Worm (Caenorhabditis elegans) whole organism, L4 larva: ENCODE measurements around the gene Y71H10B.1.

Experiments
- R02D3.7 ChIP-seq: fragments of 150-350 bp; sonication (generic microtip); optimal IDR thresholded peaks from 3 replicates; lab custom pipeline; 2014; ENCODE audit warnings: missing biosample characterization, missing genetic modification characterization
- T20F7.1 ChIP-seq: fragments of 200-800 bp; sonication (Bioruptor generic); optimal IDR thresholded peaks from 2 replicates; lab custom pipeline; 2018; ENCODE audit warnings: mild to moderate bottlenecking, missing genetic modification characterization, missing compliant biosample characterization
- T26A8.4 ChIP-seq: fragments of 200-800 bp; sonication (Bioruptor generic); IDR thresholded peaks from 2 replicates; pipeline ENCODE4 v1.3.6; 2022; ENCODE audit warnings: missing genetic modification characterization, missing compliant biosample characterization
- Y105C5A.15 ChIP-seq: fragments of 200-800 bp; sonication (Bioruptor generic); IDR thresholded peaks from 2 replicates; pipeline ENCODE4 v1.3.6; 2022; ENCODE audit warnings: missing genetic modification characterization, missing compliant biosample characterization
- Y48G9A.11 ChIP-seq: fragments of 200-800 bp; sonication (Bioruptor generic); IDR thresholded peaks from 2 replicates; pipeline ENCODE4 v1.3.6; 2022; ENCODE audit warnings: missing genetic modification reagents, missing genetic modification characterization, missing compliant biosample characterization
- Y5F2A.4 ChIP-seq: fragments of 200-800 bp; sonication (Bioruptor generic); optimal IDR thresholded peaks from 2 replicates; lab custom pipeline; 2018; ENCODE audit warnings: mild to moderate bottlenecking, missing genetic modification characterization, missing compliant biosample characterization
- Y75B8A.6 ChIP-seq: fragments of 200-800 bp; sonication (Bioruptor generic); IDR thresholded peaks from 2 replicates; pipeline ENCODE4 v1.3.6; 2022; ENCODE audit warnings: missing genetic modification reagents, missing genetic modification characterization, missing compliant biosample characterization
- ZK337.2 ChIP-seq: fragments of 200-800 bp; sonication (Bioruptor generic); IDR thresholded peaks from 2 replicates; pipeline ENCODE4 v1.3.6; 2022; ENCODE audit warnings: missing genetic modification reagents, missing genetic modification characterization, missing compliant biosample characterization
- arid-1 ChIP-seq: fragments of 200-800 bp; sonication (Bioruptor generic); conservative IDR thresholded peaks from 2 replicates; pipeline ENCODE4 v1.3.6; 2022; ENCODE audit warnings: missing genetic modification reagents, missing genetic modification characterization, missing compliant biosample characterization
- attf-4 ChIP-seq: sonication (generic microtip); optimal IDR thresholded peaks from 3 replicates; lab custom pipeline; 2017; ENCODE audit warnings: missing biosample characterization, missing genetic modification characterization
- ceh-32 ChIP-seq: sonication (generic microtip); optimal IDR thresholded peaks from 2 replicates; lab custom pipeline; 2016; ENCODE audit warnings: mild to moderate bottlenecking, missing genetic modification characterization, missing compliant biosample characterization; ENCODE audit not compliant: poor library complexity
- ceh-82 ChIP-seq: sonication (generic microtip); optimal IDR thresholded peaks from 2 replicates; lab custom pipeline; 2017; ENCODE audit warnings: missing biosample characterization, missing genetic modification characterization
- ces-1 ChIP-seq: fragments of 150-350 bp; sonication (generic microtip); optimal IDR thresholded peaks from 4 replicates; lab custom pipeline; 2014; ENCODE audit warnings: missing biosample characterization, missing genetic modification reagents, missing genetic modification characterization
- daf-19 ChIP-seq: fragments of 200-800 bp; sonication (Bioruptor generic); conservative IDR thresholded peaks from 2 replicates; pipeline ENCODE4 v1.3.6; 2022; ENCODE audit warnings: missing genetic modification characterization, missing compliant biosample characterization
- daf-8 ChIP-seq: fragments of 200-800 bp; sonication (Bioruptor generic); IDR thresholded peaks from 2 replicates; pipeline ENCODE4 v1.3.6; 2022; ENCODE audit warnings: missing genetic modification characterization, missing compliant biosample characterization
- dmd-6 ChIP-seq: fragments of 200-800 bp; sonication (Bioruptor generic); IDR thresholded peaks from 2 replicates; pipeline ENCODE4 v1.3.6; 2022; ENCODE audit warnings: missing genetic modification reagents, missing genetic modification characterization, missing compliant biosample characterization
- dmd-8 ChIP-seq: fragments of 200-800 bp; sonication (Bioruptor generic); IDR thresholded peaks from 2 replicates; pipeline ENCODE4 v1.3.6; 2022; ENCODE audit warnings: missing genetic modification characterization, missing compliant biosample characterization
- dmd-9 ChIP-seq: fragments of 200-800 bp; sonication (Bioruptor generic); IDR thresholded peaks from 2 replicates; pipeline ENCODE4 v1.3.6; 2022; ENCODE audit warnings: missing genetic modification reagents, missing genetic modification characterization, missing compliant biosample characterization
- dpl-1 ChIP-seq: fragments of 150-350 bp; optimal IDR thresholded peaks from 2 replicates; lab custom pipeline; 2014; ENCODE audit warnings: missing biosample characterization, missing genetic modification reagents, missing genetic modification characterization
- duxl-1 ChIP-seq: sonication (generic microtip); optimal IDR thresholded peaks from 2 replicates; lab custom pipeline; 2016; ENCODE audit warnings: mild to moderate bottlenecking, missing genetic modification characterization, moderate library complexity, missing compliant biosample characterization; ENCODE audit not compliant: poor library complexity
- fkh-10 ChIP-seq: fragments of 150-350 bp; optimal IDR thresholded peaks from 2 replicates; lab custom pipeline; 2014; ENCODE audit warnings: missing biosample characterization, missing genetic modification reagents, missing genetic modification characterization
- gei-8 ChIP-seq: fragments of 200-800 bp; sonication (Bioruptor generic); optimal IDR thresholded peaks from 2 replicates; lab custom pipeline; 2018; ENCODE audit warnings: mild to moderate bottlenecking, missing genetic modification characterization, missing compliant biosample characterization
- hlh-11 ChIP-seq: fragments of 200-800 bp; sonication (Bioruptor generic); optimal IDR thresholded peaks from 2 replicates; lab custom pipeline; 2018; ENCODE audit warnings: mild to moderate bottlenecking, missing genetic modification characterization, missing compliant biosample characterization
- hlh-30 ChIP-seq: sonication (generic microtip); optimal IDR thresholded peaks from 2 replicates; lab custom pipeline; 2017; ENCODE audit warnings: antibody characterized with exemption, mild to moderate bottlenecking, missing genetic modification characterization, missing compliant biosample characterization; ENCODE audit not compliant: insufficient read depth
- hmg-1.1 ChIP-seq: fragments of 200-800 bp; sonication (Bioruptor generic); IDR thresholded peaks from 2 replicates; pipeline ENCODE4 v1.3.6; 2022; ENCODE audit warnings: missing genetic modification reagents, missing genetic modification characterization, missing compliant biosample characterization
- jun-1 ChIP-seq: fragments of 150-350 bp; optimal IDR thresholded peaks from 2 replicates; lab custom pipeline; 2014; ENCODE audit warnings: missing biosample characterization, missing genetic modification reagents, missing genetic modification characterization
- lim-7 ChIP-seq: fragments of 200-800 bp; sonication (Bioruptor generic); IDR thresholded peaks from 2 replicates; pipeline ENCODE4 v1.3.6; 2022; ENCODE audit warnings: missing genetic modification characterization, missing compliant biosample characterization
- lin-1 ChIP-seq: fragments of 200-800 bp; sonication (Bioruptor generic); IDR thresholded peaks from 2 replicates; pipeline ENCODE4 v1.3.6; 2022; ENCODE audit warnings: missing genetic modification reagents, missing genetic modification characterization, missing compliant biosample characterization
- lin-13 ChIP-seq: fragments of 150-350 bp; optimal IDR thresholded peaks from 2 replicates; lab custom pipeline; 2014; ENCODE audit warnings: missing biosample characterization, missing genetic modification reagents, missing genetic modification characterization
- lin-15B ChIP-seq: fragments of 150-350 bp; sonication (generic microtip); optimal IDR thresholded peaks from 3 replicates; lab custom pipeline; 2014; ENCODE audit warnings: missing biosample characterization, missing genetic modification characterization
- lin-29 ChIP-seq: fragments of 200-800 bp; sonication (Bioruptor generic); IDR thresholded peaks from 2 replicates; pipeline ENCODE4 v1.3.6; 2022; ENCODE audit warnings: missing genetic modification reagents, missing genetic modification characterization, missing compliant biosample characterization
- lsy-2 ChIP-seq, 2 experiments: fragments of 150-350 bp in 1 of 2; sonication (generic microtip) in 1 of 2; optimal IDR thresholded peaks; 2 replicates each; lab custom pipeline; 2014 to 2017; ENCODE audit warnings: missing biosample characterization in 2 of 2, missing genetic modification characterization in 2 of 2
- mdl-1 ChIP-seq, 2 experiments: fragments of 150-350 bp in 1 of 2; sonication (generic microtip) in 1 of 2; optimal IDR thresholded peaks; 2 replicates each; lab custom pipeline; 2014 to 2017; ENCODE audit warnings: missing biosample characterization in 2 of 2, missing genetic modification characterization in 2 of 2
- mxl-3 ChIP-seq: fragments of 200-800 bp; sonication (Bioruptor generic); optimal IDR thresholded peaks from 2 replicates; lab custom pipeline; 2018; ENCODE audit warnings: mild to moderate bottlenecking, missing genetic modification characterization, missing compliant biosample characterization
- nhr-11 ChIP-seq: fragments of 150-350 bp; optimal IDR thresholded peaks from 2 replicates; lab custom pipeline; 2014; ENCODE audit warnings: missing biosample characterization, missing genetic modification characterization
- nhr-237 ChIP-seq: sonication (generic microtip); optimal IDR thresholded peaks from 2 replicates; lab custom pipeline; 2017; ENCODE audit warnings: missing biosample characterization, missing genetic modification characterization
- nhr-28 ChIP-seq: fragments of 150-350 bp; optimal IDR thresholded peaks from 2 replicates; lab custom pipeline; 2014; ENCODE audit warnings: missing biosample characterization, missing genetic modification characterization
- nhr-42 ChIP-seq: fragments of 200-800 bp; sonication (Bioruptor generic); IDR thresholded peaks from 2 replicates; pipeline ENCODE4 v1.3.6; 2022; ENCODE audit warnings: missing genetic modification characterization, missing compliant biosample characterization
- nhr-48 ChIP-seq: sonication (generic microtip); optimal IDR thresholded peaks from 2 replicates; lab custom pipeline; 2016; ENCODE audit warnings: mild to moderate bottlenecking, missing genetic modification characterization, missing compliant biosample characterization
- pha-4 ChIP-seq, 2 experiments: fragments of 150-350 bp in 1 of 2; fragments of 200-800 bp in 1 of 2; sonication (Bioruptor generic) in 1 of 2; IDR thresholded peaks in 1 of 2; optimal IDR thresholded peaks in 1 of 2; 2 replicates each; pipeline versions ENCODE4 v1.3.6 to Lab custom; 2014 to 2022; ENCODE audit warnings: missing genetic modification characterization in 2 of 2, missing genetic modification reagents in 2 of 2, missing biosample characterization in 1 of 2, missing compliant biosample characterization in 1 of 2
- pqm-1 ChIP-seq: sonication (generic microtip); optimal IDR thresholded peaks from 2 replicates; lab custom pipeline; 2017; ENCODE audit warnings: missing biosample characterization, missing genetic modification characterization
- saeg-2 ChIP-seq: fragments of 200-800 bp; sonication (Bioruptor generic); IDR thresholded peaks from 2 replicates; pipeline ENCODE4 v1.3.6; 2022; ENCODE audit warnings: missing genetic modification reagents, missing genetic modification characterization, missing compliant biosample characterization
- skn-1 ChIP-seq: fragments of 150-350 bp; optimal IDR thresholded peaks from 2 replicates; lab custom pipeline; 2014; ENCODE audit warnings: missing biosample characterization, missing genetic modification characterization
- snpc-4 ChIP-seq: fragments of 150-350 bp; optimal IDR thresholded peaks from 2 replicates; lab custom pipeline; 2014; ENCODE audit warnings: missing biosample characterization, missing genetic modification characterization
- spr-1 ChIP-seq: sonication (generic microtip); optimal IDR thresholded peaks from 2 replicates; lab custom pipeline; 2016; ENCODE audit warnings: mild to moderate bottlenecking, missing genetic modification characterization, missing compliant biosample characterization
- spr-3 ChIP-seq: fragments of 200-800 bp; sonication (Bioruptor generic); optimal IDR thresholded peaks from 2 replicates; lab custom pipeline; 2018; ENCODE audit warnings: mild to moderate bottlenecking, missing genetic modification characterization, missing compliant biosample characterization
- tra-1 ChIP-seq: fragments of 200-800 bp; sonication (Bioruptor generic); IDR thresholded peaks from 2 replicates; pipeline ENCODE4 v1.3.6; 2022; ENCODE audit warnings: missing genetic modification reagents, missing genetic modification characterization, missing compliant biosample characterization
- unc-39 ChIP-seq: sonication (generic microtip); optimal IDR thresholded peaks from 2 replicates; lab custom pipeline; 2017; ENCODE audit warnings: missing biosample characterization, missing genetic modification characterization
- vab-7 ChIP-seq: fragments of 200-800 bp; sonication (Bioruptor generic); IDR thresholded peaks from 2 replicates; pipeline ENCODE4 v1.3.6; 2022; ENCODE audit warnings: missing genetic modification reagents, missing genetic modification characterization, missing compliant biosample characterization
- zfp-3 ChIP-seq: fragments of 200-800 bp; sonication (Bioruptor generic); conservative IDR thresholded peaks from 2 replicates; pipeline ENCODE4 v1.3.6; 2022; ENCODE audit warnings: missing genetic modification reagents, missing genetic modification characterization, missing compliant biosample characterization

Gene Y71H10B.1

ce11 chrX:2809611-2810010 is 30.5 kb downstream of the Y71H10B.1 start, which contains the start of gene C14A11.9 (continued):
- TF ChIP-seq dpl-1 (GFP tag; lab: Kevin White, UChicago) (peak; percentile 81), lin-13 (GFP tag; lab: Kevin White, UChicago) (peak; percentile 88), Y5F2A.4 (no peak), fkh-10 (GFP tag; lab: Kevin White, UChicago) (peak; percentile 75), T20F7.1 (GFP tag; lab: Kevin White, UChicago) (peak; percentile 49), skn-1 (tag; lab: Kevin White, UChicago) (no peak), tra-1 (GFP tag; lab: Robert Waterston, UW) (no peak; the same call in 1 of the 2 replicates), hlh-11 (tag; lab: Kevin White, UChicago) (peak; percentile 88), spr-3 (GFP tag; lab: Kevin White, UChicago) (peak; percentile 87), ceh-32 (no peak), mxl-3 (GFP tag; lab: Kevin White, UChicago) (peak; percentile 76), T26A8.4 (no peak; the same call in none of the 2 replicates), daf-8 (no peak), arid-1 (GFP tag; lab: Robert Waterston, UW) (no peak), spr-1 (tag; lab: Kevin White, UChicago) (peak; percentile 87), Y105C5A.15 (GFP tag; lab: Robert Waterston, UW) (no peak), gei-8 (GFP tag; lab: Kevin White, UChicago) (peak; percentile 1), hmg-1.1 (GFP tag; lab: Robert Waterston, UW) (peak; percentile 95), nhr-28 (tag; lab: Kevin White, UChicago) (peak; percentile 59), lin-29 (GFP tag; lab: Robert Waterston, UW) (peak; percentile 77; the same call in 1 of the 2 replicates), saeg-2 (0 out of 2 replicates have a peak, but pooled peaks have one; percentile 64), zfp-3 (GFP tag; lab: Robert Waterston, UW) (0 out of 2 replicates have a peak, but pooled peaks have one; percentile 34), lim-7 (GFP tag; lab: Robert Waterston, UW) (no peak), Y48G9A.11 (GFP tag; lab: Robert Waterston, UW) (no peak), ces-1 (GFP tag; lab: Kevin White, UChicago) (no peak), nhr-48 (peak; percentile 77), vab-7 (no peak; the same call in 1 of the 2 replicates), mdl-1 (tag; optimal IDR thresholded peaks at IDR 0.05; lab: Kevin White, UChicago) (peak in 1 of 2 experiments; percentile 58), dmd-9 (GFP tag; lab: Robert Waterston, UW) (peak; percentile 58; the same call in 1 of the 2 replicates), nhr-237 (tag; lab: Kevin White, UChicago) (no peak), ZK337.2 (GFP tag; lab: Robert Waterston, UW) (0 out of 2 replicates have a peak, but pooled peaks have one; percentile 57), nhr-42 (peak; percentile 90), jun-1 (tag; lab: Kevin White, UChicago) (peak; percentile 79), lsy-2 (tag; optimal IDR thresholded peaks at IDR 0.05; lab: Kevin White, UChicago) (peak in 1 of 2 experiments; percentile 90), nhr-11 (tag; lab: Kevin White, UChicago) (peak; percentile 88), hlh-30 (tag; lab: Kevin White, UChicago) (peak; percentile 83), ceh-82 (tag; lab: Kevin White, UChicago) (no peak), pqm-1 (tag; lab: Kevin White, UChicago) (peak; percentile 10), Y75B8A.6 (GFP tag; lab: Robert Waterston, UW) (no peak), unc-39 (tag; lab: Kevin White, UChicago) (no peak), duxl-1 (tag; lab: Kevin White, UChicago) (peak; percentile 84), daf-19 (GFP tag; lab: Robert Waterston, UW) (no peak), R02D3.7 (tag; lab: Kevin White, UChicago) (no peak), dmd-6 (GFP tag; lab: Robert Waterston, UW) (peak; percentile 88), lin-15B (tag; lab: Kevin White, UChicago) (no peak), lin-1 (GFP tag; lab: Robert Waterston, UW) (no peak), dmd-8 (GFP tag; lab: Robert Waterston, UW) (peak; percentile 71; the same call in 1 of the 2 replicates), pha-4 (GFP tag; IDR thresholded peaks at IDR 0.05; lab: Robert Waterston, UW) (peak; percentile 85), pha-4 (tag; optimal IDR thresholded peaks at IDR 0.05; lab: Kevin White, UChicago) (no peak), snpc-4 (tag; lab: Kevin White, UChicago) (no peak), attf-4 (tag; lab: Kevin White, UChicago) (no peak)
